Fruit fly (Drosophila melanogaster) whole organism, adult: ENCODE measurements around the gene cl.

Source experiments
- CG11617 ChIP-seq: fragments of 200-800 bp; sonication (Bioruptor generic); optimal IDR thresholded peaks from 2 replicates; lab custom pipeline; 2017; ENCODE audit warnings: mild to moderate bottlenecking, missing biosample characterization, missing genetic modification reagents, missing genetic modification characterization
- CG12768 ChIP-seq: fragments of 200-800 bp; sonication (Bioruptor generic); optimal IDR thresholded peaks from 2 replicates; lab custom pipeline; 2017; ENCODE audit warnings: missing biosample characterization, missing genetic modification characterization, mild to moderate bottlenecking, moderate library complexity, missing genetic modification reagents
- CG14711 ChIP-seq: fragments of 200-800 bp; sonication (Bioruptor generic); optimal IDR thresholded peaks from 2 replicates; lab custom pipeline; 2018; ENCODE audit warnings: missing biosample characterization, mild to moderate bottlenecking, missing genetic modification characterization, moderate library complexity
- CG1620 ChIP-seq: fragments of 200-800 bp; sonication (Bioruptor generic); optimal IDR thresholded peaks from 2 replicates; lab custom pipeline; 2016; ENCODE audit warnings: missing biosample characterization, missing genetic modification characterization
- CG33017 ChIP-seq: fragments of 200-800 bp; sonication (Bioruptor generic); optimal IDR thresholded peaks from 2 replicates; lab custom pipeline; 2018; ENCODE audit warnings: missing biosample characterization, mild to moderate bottlenecking, missing genetic modification characterization, moderate library complexity
- CG5204 ChIP-seq: fragments of 200-800 bp; sonication (Bioruptor generic); optimal IDR thresholded peaks from 2 replicates; lab custom pipeline; 2016; ENCODE audit warnings: missing biosample characterization, missing genetic modification characterization
- CG7045 ChIP-seq: fragments of 200-800 bp; sonication (Bioruptor generic); optimal IDR thresholded peaks from 2 replicates; lab custom pipeline; 2017; ENCODE audit warnings: missing biosample characterization, mild to moderate bottlenecking, missing genetic modification characterization
- CG7101 ChIP-seq: fragments of 200-800 bp; sonication (Bioruptor generic); optimal IDR thresholded peaks from 2 replicates; lab custom pipeline; 2018; ENCODE audit warnings: missing biosample characterization, mild to moderate bottlenecking, missing genetic modification characterization, moderate library complexity
- Clk ChIP-seq: fragments of 200-800 bp; sonication (Bioruptor generic); optimal IDR thresholded peaks from 2 replicates; lab custom pipeline; 2017; ENCODE audit warnings: missing biosample characterization, missing genetic modification characterization
- Crg-1 ChIP-seq: fragments of 200-800 bp; sonication (Bioruptor generic); optimal IDR thresholded peaks from 2 replicates; lab custom pipeline; 2016; ENCODE audit warnings: missing biosample characterization, missing genetic modification characterization
- Hr96 ChIP-seq: fragments of 200-800 bp; sonication (Bioruptor generic); optimal IDR thresholded peaks from 2 replicates; lab custom pipeline; 2016; ENCODE audit warnings: missing biosample characterization, missing genetic modification characterization
- Mnt ChIP-seq: fragments of 200-800 bp; sonication (Bioruptor generic); optimal IDR thresholded peaks from 2 replicates; lab custom pipeline; 2016; ENCODE audit warnings: missing biosample characterization, mild to moderate bottlenecking, missing genetic modification characterization
- bab1 ChIP-seq: fragments of 200-800 bp; sonication (Bioruptor generic); optimal IDR thresholded peaks from 3 replicates; lab custom pipeline; 2019; ENCODE audit warnings: missing biosample characterization, mild to moderate bottlenecking, missing genetic modification characterization, moderate library complexity
- cic ChIP-seq: fragments of 200-800 bp; sonication (Bioruptor generic); optimal IDR thresholded peaks from 2 replicates; lab custom pipeline; 2017; ENCODE audit warnings: missing biosample characterization, mild to moderate bottlenecking, missing genetic modification characterization, moderate library complexity
- cnc ChIP-seq, 2 experiments: fragments of >200 bp; optimal IDR thresholded peaks; 2 replicates each; lab custom pipeline; 2017
- kay ChIP-seq: fragments of 200-800 bp; sonication (Bioruptor generic); peaks from one replicate; lab custom pipeline; 2016; ENCODE audit warnings: missing biosample characterization, missing genetic modification characterization, borderline replicate concordance
- ovo ChIP-seq: fragments of 200-800 bp; sonication (Bioruptor generic); optimal IDR thresholded peaks from 2 replicates; lab custom pipeline; 2016; ENCODE audit warnings: missing biosample characterization, missing genetic modification characterization
- pad ChIP-seq: fragments of 200-800 bp; sonication (Bioruptor generic); optimal IDR thresholded peaks from 3 replicates; lab custom pipeline; 2017; ENCODE audit warnings: missing biosample characterization, missing genetic modification characterization, mild to moderate bottlenecking, moderate library complexity, missing genetic modification reagents
- tj ChIP-seq: fragments of 200-800 bp; sonication (Bioruptor generic); optimal IDR thresholded peaks from 3 replicates; lab custom pipeline; 2017; ENCODE audit warnings: missing biosample characterization, mild to moderate bottlenecking, missing genetic modification characterization, moderate library complexity
- toe ChIP-seq: fragments of 200-800 bp; sonication (Bioruptor generic); optimal IDR thresholded peaks from 2 replicates; lab custom pipeline; 2016; ENCODE audit warnings: missing biosample characterization, missing genetic modification characterization

Gene cl

dm6 chr2L:5517393-5517792, 2.5 kb upstream of the cl start, which contains the start of gene CG14020:
Gene CG14020, plus strand, starts transcription at chr2L:5517737.
- no peak for TF ChIP-seq pad (GFP tag; lab: Kevin White, UChicago)
- no peak for TF ChIP-seq ovo (GFP tag; lab: Kevin White, UChicago)
- no peak for TF ChIP-seq CG11617 (GFP tag; lab: Kevin White, UChicago)
- TF ChIP-seq Clk (GFP tag; lab: Kevin White, UChicago), result no peak

DNA sequence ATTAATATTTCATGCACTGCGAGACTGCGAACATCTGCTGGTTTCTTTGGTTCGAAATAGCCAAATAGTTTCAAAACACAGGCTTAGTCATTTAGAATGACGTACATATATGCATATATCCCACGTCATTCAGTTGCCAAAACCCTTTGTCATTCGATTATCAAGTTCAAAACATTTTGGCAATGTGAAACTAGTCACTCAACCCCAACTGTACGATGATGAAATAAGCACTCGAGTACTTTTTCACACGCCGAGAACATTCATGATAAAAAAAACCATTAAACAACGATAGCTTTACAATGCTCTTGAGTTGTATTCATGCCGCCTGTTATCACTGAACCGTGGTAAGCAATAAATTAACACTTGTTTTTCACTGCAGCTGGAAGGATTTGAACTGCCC, 822 bp downstream of the cl start:
- TF ChIP-seq Clk (GFP tag; lab: Kevin White, UChicago) (no peak), CG7101 (no peak), CG12768 (GFP tag; lab: Kevin White, UChicago) (no peak), CG33017 (no peak), CG14711 (tag; lab: Kevin White, UChicago) (no peak)

dm6 chr2L:5523848-5524473, 4.0 kb downstream of the cl start, which contains the start of the genes Vps52 and Elp4:
Gene Vps52, minus strand, starts transcription at chr2L:5523898.
Gene Elp4, plus strand, starts transcription at chr2L:5524139.
- TF ChIP-seq cic, result no peak
- peak; percentile 77 for TF ChIP-seq CG12768 (GFP tag; lab: Kevin White, UChicago)
- TF ChIP-seq cnc (optimal IDR thresholded peaks at IDR 0.05; lab: Kevin White, UChicago), result no peak
- peak; percentile 80 for TF ChIP-seq CG7045 (GFP tag; lab: Kevin White, UChicago)
- TF ChIP-seq CG33017, result peak; percentile 37
- TF ChIP-seq tj, result peak; percentile 61
- peak; percentile 87 for TF ChIP-seq CG11617 (GFP tag; lab: Kevin White, UChicago)
- TF ChIP-seq Hr96 (GFP tag; lab: Kevin White, UChicago), result no peak
- peak; percentile 31 for TF ChIP-seq Crg-1 (GFP tag; lab: Kevin White, UChicago)
- TF ChIP-seq Clk (GFP tag; lab: Kevin White, UChicago), result peak; percentile 76
- TF ChIP-seq pad (GFP tag; lab: Kevin White, UChicago), result peak; percentile 64
- TF ChIP-seq CG7101, result peak; percentile 83
- peak; percentile 48 for TF ChIP-seq Mnt (GFP tag; lab: Kevin White, UChicago)
- no peak for TF ChIP-seq CG5204 (GFP tag; lab: Kevin White, UChicago)
- peak; percentile 14 for TF ChIP-seq ovo (GFP tag; lab: Kevin White, UChicago)
- TF ChIP-seq kay (GFP tag; lab: Kevin White, UChicago), result no peak
- peak; percentile 59 for TF ChIP-seq bab1 (GFP tag; lab: Kevin White, UChicago)
- TF ChIP-seq toe, result no peak
- TF ChIP-seq CG14711 (tag; lab: Kevin White, UChicago), result peak; percentile 78
- peak; percentile 79 for TF ChIP-seq CG1620 (GFP tag; lab: Kevin White, UChicago)

DNA sequence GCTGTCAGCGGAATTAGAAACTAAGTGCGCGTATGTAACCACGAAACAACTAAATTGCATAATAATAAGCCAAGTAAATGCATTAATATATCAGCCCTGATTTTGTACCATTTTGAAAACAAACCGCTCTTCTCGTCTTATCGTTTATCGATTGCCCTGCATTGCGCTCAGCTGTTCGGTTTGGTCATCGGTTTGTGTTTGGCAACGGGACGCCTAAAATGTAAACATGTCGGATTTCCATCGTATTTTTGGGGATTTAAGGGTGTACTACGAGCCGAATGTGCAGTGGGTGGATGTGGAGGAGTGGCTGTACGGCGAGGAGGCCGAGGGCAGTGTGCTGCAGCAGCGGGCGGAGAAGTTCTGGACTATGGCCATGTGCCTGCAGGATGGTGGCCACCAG, 5.8 kb downstream of the cl start, which contains the start of gene Cap-D3:
Cap-D3 (plus strand) TSS at position 183 of the 400 bp plus-strand sequence.
- TF ChIP-seq bab1 (GFP tag; lab: Kevin White, UChicago) (peak; percentile 6), kay (GFP tag; lab: Kevin White, UChicago) (no peak)

dm6 chr2L:5526738-5527137, 6.8 kb downstream of the cl start, which contains the start of gene Cox11:
Gene Cox11, plus strand, starts transcription at chr2L:5526957.
- no peak for TF ChIP-seq CG11617 (GFP tag; lab: Kevin White, UChicago)
- no peak for TF ChIP-seq tj
- TF ChIP-seq bab1 (GFP tag; lab: Kevin White, UChicago), result no peak
- no peak for TF ChIP-seq CG33017
- no peak for TF ChIP-seq Mnt (GFP tag; lab: Kevin White, UChicago)
- no peak for TF ChIP-seq CG7045 (GFP tag; lab: Kevin White, UChicago)
- TF ChIP-seq cic, result no peak
- TF ChIP-seq CG1620 (GFP tag; lab: Kevin White, UChicago), result no peak
- TF ChIP-seq pad (GFP tag; lab: Kevin White, UChicago), result no peak
- no peak for TF ChIP-seq Clk (GFP tag; lab: Kevin White, UChicago)
- no peak for TF ChIP-seq toe
- no peak for TF ChIP-seq CG14711 (tag; lab: Kevin White, UChicago)
- no peak for TF ChIP-seq Hr96 (GFP tag; lab: Kevin White, UChicago)
- TF ChIP-seq CG5204 (GFP tag; lab: Kevin White, UChicago), result no peak
- no peak for TF ChIP-seq kay (GFP tag; lab: Kevin White, UChicago)
- no peak for TF ChIP-seq Crg-1 (GFP tag; lab: Kevin White, UChicago)

dm6 chr2L:5527861-5528260, 7.9 kb downstream of the cl start, which contains the start of gene CG31915:
Gene CG31915, plus strand, starts transcription at chr2L:5528123.
- TF ChIP-seq pad (GFP tag; lab: Kevin White, UChicago) (no peak), CG33017 (no peak), toe (no peak), CG12768 (GFP tag; lab: Kevin White, UChicago) (no peak), ovo (GFP tag; lab: Kevin White, UChicago) (no peak), Clk (GFP tag; lab: Kevin White, UChicago) (no peak), CG11617 (GFP tag; lab: Kevin White, UChicago) (no peak)

DNA sequence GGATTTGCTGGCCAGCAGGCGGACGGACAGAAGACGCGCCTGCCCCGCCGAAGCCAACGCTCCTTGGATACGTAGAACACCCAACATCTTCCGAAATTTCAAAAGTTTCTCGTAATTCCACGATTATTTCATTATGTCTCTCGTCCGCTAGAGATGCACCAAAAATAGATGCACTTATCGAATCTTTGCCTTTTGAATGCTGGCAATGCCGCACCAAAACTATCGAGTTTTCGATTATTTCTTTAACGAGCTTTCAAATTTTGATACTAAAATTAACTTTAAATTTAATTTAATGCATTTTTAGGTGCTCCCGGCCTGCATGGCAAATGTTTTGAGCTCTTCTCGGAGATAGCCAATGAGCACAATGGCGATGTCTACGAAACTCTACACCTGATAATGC, 12.1 kb downstream of the cl start, which contains the start of gene Coq6:
Coq6 (minus strand) TSS at position 163 of the 400 bp plus-strand sequence.
- TF ChIP-seq CG14711 (tag; lab: Kevin White, UChicago) (no peak), cnc (optimal IDR thresholded peaks at IDR 0.05; lab: Kevin White, UChicago) (no peak), pad (GFP tag; lab: Kevin White, UChicago) (no peak), CG7101 (no peak), CG33017 (no peak), CG12768 (GFP tag; lab: Kevin White, UChicago) (no peak), Mnt (GFP tag; lab: Kevin White, UChicago) (no peak), toe (no peak), CG7045 (GFP tag; lab: Kevin White, UChicago) (no peak), Crg-1 (GFP tag; lab: Kevin White, UChicago) (no peak), kay (GFP tag; lab: Kevin White, UChicago) (no peak), Clk (GFP tag; lab: Kevin White, UChicago) (no peak), ovo (GFP tag; lab: Kevin White, UChicago) (no peak), cic (no peak)
